Worm (Caenorhabditis elegans): ENCODE data around the gene T24C4.2.

- TF ChIP-seq ama-1 (optimal IDR thresholded peaks at IDR 0.05) (no peak), tbx-11 (GFP tag; IDR thresholded peaks at IDR 0.05) (no peak), hnd-1 (tag; optimal IDR thresholded peaks at IDR 0.05) (no peak), hmbx-1 (tag; optimal IDR thresholded peaks at IDR 0.05) (no peak), F13C5.2 (tag; optimal IDR thresholded peaks at IDR 0.05) (no peak), tbx-37 (GFP tag; conservative IDR thresholded peaks at IDR 0.05) (no peak), sea-1 (GFP tag; conservative IDR thresholded peaks at IDR 0.05) (no peak), flt-1 (GFP tag; IDR thresholded peaks at IDR 0.05) (no peak), tra-4 (tag; optimal IDR thresholded peaks at IDR 0.05) (no peak)
Measured at ce11 chrIII:844577-844976, 25.2 kb downstream of the T24C4.2 start.
